Worm (Caenorhabditis elegans) whole organism, dauer: ENCODE data around the gene R11G1.11.

Experiments
- unc-62 ChIP-seq: sonication (generic microtip); optimal IDR thresholded peaks from 2 replicates; lab custom pipeline; 2017; ENCODE audit warnings: missing biosample characterization, missing genetic modification reagents, missing genetic modification characterization

R11G1.11 gene

ce11 chrX:3696603-3697002, 41.9 kb downstream of the R11G1.11 start, which contains the start of gene C01C4.3:
TSS of gene C01C4.3 (plus strand) at chrX:3696903.
- TF ChIP-seq unc-62: no peak

DNA sequence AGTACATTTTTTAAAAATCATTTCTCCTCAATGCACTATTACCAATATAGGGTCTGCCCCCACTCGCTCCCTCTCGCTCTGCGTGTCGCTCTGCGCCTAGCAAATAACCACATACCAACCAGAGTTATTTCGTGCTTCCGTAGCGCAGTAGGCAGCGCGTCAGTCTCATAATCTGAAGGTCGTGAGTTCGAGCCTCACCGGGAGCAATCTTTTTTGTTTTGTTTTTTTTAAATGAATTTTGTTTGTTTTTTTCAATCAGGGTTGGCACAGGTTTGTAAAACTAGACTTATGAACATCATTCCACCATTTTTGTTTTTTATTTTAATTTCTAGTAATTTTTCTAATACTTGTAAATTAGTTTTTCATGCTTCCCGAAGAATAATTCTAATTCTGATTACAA, 42.9 kb downstream of the R11G1.11 start:
- no peak for TF ChIP-seq unc-62

ce11 chrX:3701861-3702260, 47.1 kb downstream of the R11G1.11 start:
- TF ChIP-seq unc-62: no peak
